Worm (Caenorhabditis elegans) whole organism, mixed stage, embryonic: ENCODE results near the gene nspc-15.

ENCODE experiments used
- nhr-237 ChIP-seq: fragments of 150-350 bp; optimal IDR thresholded peaks from 2 replicates; lab custom pipeline; 2014; ENCODE audit warnings: missing biosample characterization, missing genetic modification characterization
- snpc-4 ChIP-seq: fragments of 150-350 bp; optimal IDR thresholded peaks from 2 replicates; lab custom pipeline; 2014; ENCODE audit warnings: missing biosample characterization, missing genetic modification characterization
- unc-39 ChIP-seq: fragments of 150-350 bp; optimal IDR thresholded peaks from 2 replicates; lab custom pipeline; 2014; ENCODE audit warnings: missing biosample characterization, missing genetic modification characterization

DNA sequence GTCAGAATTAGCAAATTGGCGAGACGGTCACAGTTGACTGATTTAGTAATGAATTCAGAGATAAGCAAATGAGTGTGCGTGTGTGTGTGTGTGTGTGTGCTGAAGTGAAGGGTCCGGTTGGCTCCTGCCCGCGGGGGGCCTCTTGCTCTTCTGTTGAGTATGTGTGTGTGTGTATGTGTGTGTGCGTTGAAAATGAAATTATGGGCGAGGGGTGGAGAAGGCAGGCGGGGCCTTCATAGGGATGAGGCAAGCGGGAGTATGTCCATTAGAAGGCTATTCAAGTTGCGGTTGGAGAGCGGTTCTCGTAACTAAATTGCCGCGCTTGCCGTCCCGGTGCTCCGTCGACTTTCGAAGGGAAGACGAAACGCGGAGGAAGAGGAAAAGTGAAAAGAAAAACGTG is 46.8 kb downstream of the nspc-15 start:
- no peak for TF ChIP-seq unc-39
- TF ChIP-seq snpc-4 (tag; lab: Kevin White, UChicago), result no peak
- TF ChIP-seq nhr-237 (tag; lab: Kevin White, UChicago), result no peak
